Fruit fly (Drosophila melanogaster) ovary, adult (tissue): ENCODE data around the gene Rrp46.

Experiments
- CG17801 ChIP-seq: fragments of 200-800 bp; optimal IDR thresholded peaks from 2 replicates; lab custom pipeline; 2019; ENCODE audit warnings: missing biosample characterization, mild to moderate bottlenecking, missing genetic modification characterization, moderate library complexity; ENCODE audit not compliant: partially characterized antibody

Gene Rrp46

dm6 chr3R:10412550-10413459, at the start of gene Rrp46, which contains the start of gene Irp-1B:
TSS of gene Rrp46 (plus strand) at chr3R:10413301.
TSS of gene Irp-1B (minus strand) at chr3R:10412869.
- TF ChIP-seq CG17801 (GFP tag; lab: Kevin White, UChicago): no peak

dm6 chr3R:10364287-10364686, 48.8 kb upstream of the Rrp46 start:
- no peak for TF ChIP-seq CG17801 (GFP tag; lab: Kevin White, UChicago)

- TF ChIP-seq CG17801 (GFP tag; lab: Kevin White, UChicago): no peak
These were observed 44.9 kb upstream of the Rrp46 start for dm6 chr3R:10368251-10368650.

- TF ChIP-seq CG17801 (GFP tag; lab: Kevin White, UChicago): no peak
These were observed 43.3 kb upstream of the Rrp46 start for dm6 chr3R:10369799-10370198.

- TF ChIP-seq CG17801 (GFP tag; lab: Kevin White, UChicago): no peak
These were observed 42.6 kb upstream of the Rrp46 start for dm6 chr3R:10370495-10370894.

dm6 chr3R:10377849-10378248, 35.3 kb upstream of the Rrp46 start, which contains the start of gene Rfx:
TSS of gene Rfx (minus strand) at chr3R:10378068.
- TF ChIP-seq CG17801 (GFP tag; lab: Kevin White, UChicago): peak; percentile 74

dm6 chr3R:10378989-10379388, 34.1 kb upstream of the Rrp46 start:
- TF ChIP-seq CG17801 (GFP tag; lab: Kevin White, UChicago): no peak

- TF ChIP-seq CG17801 (GFP tag; lab: Kevin White, UChicago): no peak
These were observed 33.7 kb upstream of the Rrp46 start for dm6 chr3R:10379409-10379808.

dm6 chr3R:10380025-10380424, 33.1 kb upstream of the Rrp46 start:
- no peak for TF ChIP-seq CG17801 (GFP tag; lab: Kevin White, UChicago)

dm6 chr3R:10388128-10389026, 24.7 kb upstream of the Rrp46 start, which contains the start of gene cwo:
TSS of gene cwo (plus strand) at chr3R:10388258.
- TF ChIP-seq CG17801 (GFP tag; lab: Kevin White, UChicago): peak; percentile 5

dm6 chr3R:10389027-10389465, 24.1 kb upstream of the Rrp46 start:
- no peak for TF ChIP-seq CG17801 (GFP tag; lab: Kevin White, UChicago)

dm6 chr3R:10389877-10390468, 23.1 kb upstream of the Rrp46 start:
- TF ChIP-seq CG17801 (GFP tag; lab: Kevin White, UChicago): no peak

dm6 chr3R:10390914-10391377, 22.2 kb upstream of the Rrp46 start:
- no peak for TF ChIP-seq CG17801 (GFP tag; lab: Kevin White, UChicago)

dm6 chr3R:10391863-10392538, 21.1 kb upstream of the Rrp46 start:
- TF ChIP-seq CG17801 (GFP tag; lab: Kevin White, UChicago): no peak
